Worm (Caenorhabditis elegans) whole organism, L1 larva: Measurements from ENCODE around the gene lin-54.
"Not testable (repeated sequence)": the region's sequence is repeated elsewhere in the genome, so short reads cannot be mapped to it uniquely, and the experiment has no call there.

ENCODE experiments used
- C04F5.9 ChIP-seq: sonication (generic microtip); optimal IDR thresholded peaks from 2 replicates; lab custom pipeline; 2016; ENCODE audit warnings: missing genetic modification characterization, missing compliant biosample characterization
- aha-1 ChIP-seq: fragments of 150-350 bp; optimal IDR thresholded peaks from 2 replicates; lab custom pipeline; 2014; ENCODE audit warnings: missing biosample characterization, missing genetic modification characterization
- aly-2 ChIP-seq: fragments of 150-350 bp; optimal IDR thresholded peaks from 2 replicates; lab custom pipeline; 2014; ENCODE audit warnings: missing biosample characterization, missing genetic modification characterization
- ama-1 ChIP-seq: fragments of 150-350 bp; optimal IDR thresholded peaks from 2 replicates; lab custom pipeline; 2014
- blmp-1 ChIP-seq: fragments of 150-350 bp; optimal IDR thresholded peaks from 2 replicates; lab custom pipeline; 2014; ENCODE audit warnings: missing biosample characterization, missing genetic modification characterization
- ceh-88 ChIP-seq: fragments of 200-800 bp; sonication (Bioruptor generic); IDR thresholded peaks from 2 replicates; pipeline ENCODE4 v1.3.6; 2022; ENCODE audit warnings: missing genetic modification characterization, missing compliant biosample characterization
- ceh-90 ChIP-seq: sonication (generic microtip); optimal IDR thresholded peaks from 2 replicates; lab custom pipeline; 2016; ENCODE audit warnings: missing genetic modification characterization, missing compliant biosample characterization
- dpl-1 ChIP-seq, 3 experiments: fragments of 150-350 bp in 2 of 3; sonication (generic microtip) in 1 of 3; optimal IDR thresholded peaks; 2 replicates each; lab custom pipeline; 2014 to 2017; ENCODE audit warnings: missing biosample characterization in 3 of 3, missing genetic modification characterization in 3 of 3, missing genetic modification reagents in 3 of 3
- dsc-1 ChIP-seq: sonication (generic microtip); optimal IDR thresholded peaks from 2 replicates; lab custom pipeline; 2016; ENCODE audit warnings: mild to moderate bottlenecking, missing genetic modification characterization, missing compliant biosample characterization
- efl-1 ChIP-seq, 4 experiments: fragments of 150-350 bp; optimal IDR thresholded peaks in 3 of 4; peaks in 1 of 4; 1 replicate in 1 of 4; 2 replicates in 3 of 4; lab custom pipeline; 2014; ENCODE audit warnings: missing biosample characterization in 2 of 4, missing genetic modification characterization in 2 of 4, missing genetic modification reagents in 2 of 4
- egl-13 ChIP-seq: sonication (generic microtip); optimal IDR thresholded peaks from 2 replicates; lab custom pipeline; 2016; ENCODE audit warnings: missing genotype, missing genetic modification reagents, missing genetic modification characterization, missing compliant biosample characterization
- elt-2 ChIP-seq: sonication (generic microtip); optimal IDR thresholded peaks from 2 replicates; lab custom pipeline; 2016; ENCODE audit warnings: missing genetic modification characterization, mild to moderate bottlenecking, inconsistent platforms, missing compliant biosample characterization, missing genetic modification reagents
- elt-3 ChIP-seq, 6 experiments: fragments of 150-350 bp in 1 of 6; sonication (generic microtip); optimal IDR thresholded peaks; 2 replicates each; lab custom pipeline; 2017 to 2018; ENCODE audit warnings: missing biosample characterization in 6 of 6, missing genetic modification characterization in 6 of 6, inconsistent platforms in 1 of 6
- ets-5 ChIP-seq: fragments of 200-800 bp; sonication (Bioruptor generic); IDR thresholded peaks from 2 replicates; pipeline ENCODE4 v1.3.6; 2022; ENCODE audit warnings: missing genetic modification characterization, missing compliant biosample characterization
- fkh-10 ChIP-seq: sonication (generic microtip); optimal IDR thresholded peaks from 2 replicates; lab custom pipeline; 2017; ENCODE audit warnings: missing biosample characterization, missing genetic modification reagents, missing genetic modification characterization
- fkh-8 ChIP-seq: sonication (generic microtip); optimal IDR thresholded peaks from 2 replicates; lab custom pipeline; 2016; ENCODE audit warnings: mild to moderate bottlenecking, missing genetic modification characterization, missing compliant biosample characterization
- hpl-2 ChIP-seq: fragments of 150-350 bp; optimal IDR thresholded peaks from 2 replicates; lab custom pipeline; 2014; ENCODE audit warnings: missing biosample characterization, missing genetic modification reagents, missing genetic modification characterization
- isw-1 ChIP-seq: fragments of 200-800 bp; sonication (Bioruptor generic); IDR thresholded peaks from 2 replicates; pipeline ENCODE4 v1.3.6; 2022; ENCODE audit warnings: missing genetic modification characterization, missing compliant biosample characterization
- jun-1 ChIP-seq: fragments of 150-350 bp; optimal IDR thresholded peaks from 2 replicates; lab custom pipeline; 2014; ENCODE audit warnings: missing biosample characterization, missing genetic modification reagents, missing genetic modification characterization
- lin-13 ChIP-seq: fragments of 150-350 bp; optimal IDR thresholded peaks from 2 replicates; lab custom pipeline; 2014; ENCODE audit warnings: missing biosample characterization, missing genetic modification reagents, missing genetic modification characterization
- lin-14 ChIP-seq: fragments of 200-800 bp; sonication (Bioruptor generic); optimal IDR thresholded peaks from 2 replicates; lab custom pipeline; 2018; ENCODE audit warnings: mild to moderate bottlenecking, missing genetic modification characterization, moderate library complexity, missing compliant biosample characterization
- mdl-1 ChIP-seq, 2 experiments: fragments of 150-350 bp; optimal IDR thresholded peaks; 2 replicates each; lab custom pipeline; 2014 to 2017; ENCODE audit warnings: missing biosample characterization in 2 of 2, missing genetic modification characterization in 2 of 2, inconsistent platforms in 1 of 2
- mef-2 ChIP-seq: fragments of 150-350 bp; optimal IDR thresholded peaks from 2 replicates; lab custom pipeline; 2014; ENCODE audit warnings: missing biosample characterization, missing genetic modification characterization
- nhr-19 ChIP-seq: fragments of 200-800 bp; sonication (Bioruptor generic); conservative IDR thresholded peaks from 2 replicates; pipeline ENCODE4 v1.3.6; 2022; ENCODE audit warnings: missing genetic modification characterization, missing compliant biosample characterization
- nhr-20 ChIP-seq: sonication (generic microtip); optimal IDR thresholded peaks from 2 replicates; lab custom pipeline; 2016; ENCODE audit warnings: mild to moderate bottlenecking, missing genetic modification characterization, missing compliant biosample characterization
- nhr-237 ChIP-seq: fragments of 150-350 bp; optimal IDR thresholded peaks from 2 replicates; lab custom pipeline; 2014; ENCODE audit warnings: missing biosample characterization, missing genetic modification characterization
- nhr-47 ChIP-seq: sonication (generic microtip); optimal IDR thresholded peaks from 2 replicates; lab custom pipeline; 2016; ENCODE audit warnings: mild to moderate bottlenecking, missing genetic modification characterization, moderate library complexity, missing compliant biosample characterization
- nhr-71 ChIP-seq: sonication (generic microtip); optimal IDR thresholded peaks from 2 replicates; lab custom pipeline; 2016; ENCODE audit warnings: mild to moderate bottlenecking, missing genetic modification characterization, moderate library complexity, missing compliant biosample characterization
- nhr-85 ChIP-seq: sonication (generic microtip); peaks from one replicate; lab custom pipeline; 2016; ENCODE audit warnings: missing genetic modification characterization, inconsistent platforms, missing compliant biosample characterization
- nhr-90 ChIP-seq: sonication (generic microtip); optimal IDR thresholded peaks from 2 replicates; lab custom pipeline; 2016; ENCODE audit warnings: mild to moderate bottlenecking, missing genetic modification characterization, missing compliant biosample characterization; ENCODE audit not compliant: poor library complexity
- pax-3 ChIP-seq: fragments of 200-800 bp; sonication (Bioruptor generic); optimal IDR thresholded peaks from 2 replicates; lab custom pipeline; 2018; ENCODE audit warnings: mild to moderate bottlenecking, missing genetic modification characterization, moderate library complexity, missing compliant biosample characterization
- pqm-1 ChIP-seq: sonication (generic microtip); optimal IDR thresholded peaks from 3 replicates; lab custom pipeline; 2017; ENCODE audit warnings: missing biosample characterization, missing genetic modification characterization
- snu-23 ChIP-seq: sonication (generic microtip); optimal IDR thresholded peaks from 2 replicates; lab custom pipeline; 2016; ENCODE audit warnings: missing genetic modification characterization, missing compliant biosample characterization
- sox-4 ChIP-seq: sonication (generic microtip); optimal IDR thresholded peaks from 2 replicates; lab custom pipeline; 2016; ENCODE audit warnings: missing genetic modification characterization, missing compliant biosample characterization
- unc-130 ChIP-seq: fragments of 150-350 bp; optimal IDR thresholded peaks from 2 replicates; lab custom pipeline; 2017; ENCODE audit warnings: missing biosample characterization, missing genetic modification characterization, inconsistent platforms
- unc-30 ChIP-seq: sonication (generic microtip); optimal IDR thresholded peaks from 2 replicates; lab custom pipeline; 2017; ENCODE audit warnings: missing biosample characterization, missing genetic modification characterization
- unc-62 ChIP-seq: fragments of 150-350 bp; optimal IDR thresholded peaks from 2 replicates; lab custom pipeline; 2014; ENCODE audit warnings: missing biosample characterization, missing genetic modification reagents, missing genetic modification characterization
- unc-86 ChIP-seq: sonication (generic microtip); optimal IDR thresholded peaks from 2 replicates; lab custom pipeline; 2016; ENCODE audit warnings: missing genetic modification characterization, missing compliant biosample characterization
- unc-98 ChIP-seq: fragments of 200-800 bp; sonication (Bioruptor generic); IDR thresholded peaks from 2 replicates; pipeline ENCODE4 v1.3.6; 2022; ENCODE audit warnings: missing genetic modification characterization, missing compliant biosample characterization
- vab-15 ChIP-seq: sonication (generic microtip); optimal IDR thresholded peaks from 2 replicates; lab custom pipeline; 2017; ENCODE audit warnings: missing genotype, mild to moderate bottlenecking, missing genetic modification characterization, missing compliant biosample characterization
- ztf-11 ChIP-seq, 2 experiments: sonication (generic microtip); optimal IDR thresholded peaks; 2 replicates each; lab custom pipeline; 2016 to 2017; ENCODE audit warnings: missing genetic modification characterization in 2 of 2, missing biosample characterization in 1 of 2, missing compliant biosample characterization in 1 of 2

The lin-54 gene

DNA sequence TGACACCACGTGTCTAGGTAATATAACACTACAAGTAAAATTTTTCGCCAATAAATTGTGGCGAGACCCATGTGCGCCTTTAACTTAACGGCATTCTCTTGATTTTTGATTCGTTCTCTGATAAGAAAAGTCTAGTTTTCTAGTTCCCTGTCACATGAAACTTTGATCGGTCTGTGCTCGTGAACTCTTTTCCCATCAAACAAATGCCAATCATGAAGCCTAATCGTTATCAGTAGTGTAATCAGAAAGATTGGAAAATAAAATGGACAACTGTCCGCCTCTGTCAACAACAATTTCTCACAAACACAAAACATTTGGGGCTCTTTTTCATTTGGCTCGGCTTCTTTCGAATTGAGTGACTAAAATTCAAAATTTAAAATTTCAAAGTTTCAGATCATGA is 13.0 kb downstream of the lin-54 start, which contains the start of gene ttr-45 (continued):
- peak; percentile 66 for TF ChIP-seq pqm-1 (tag; lab: Kevin White, UChicago)

DNA sequence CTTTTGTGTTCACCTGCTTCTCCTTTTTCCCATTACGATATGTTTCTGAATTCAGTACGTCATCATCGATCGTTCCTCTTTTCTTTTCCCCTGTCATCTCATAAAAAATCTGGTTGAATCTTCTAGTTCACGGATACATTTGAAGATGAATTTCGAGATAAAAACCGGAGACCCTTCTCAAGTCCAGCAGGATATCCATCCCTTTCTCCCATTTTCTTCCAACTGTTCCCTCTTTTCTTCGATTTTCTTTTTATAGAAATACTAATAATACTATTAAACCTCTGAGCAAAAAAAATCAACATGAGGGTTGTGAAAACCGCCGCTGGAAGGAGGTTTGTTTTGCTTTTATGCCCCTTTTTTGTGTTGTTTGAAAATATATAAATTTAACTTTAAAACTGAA is 15.0 kb downstream of the lin-54 start, which contains the start of gene bus-12:
Gene bus-12, plus strand, starts transcription at position 301 of the 400 bp plus-strand sequence.
- TF ChIP-seq blmp-1 (peak; percentile 4), sox-4 (tag; lab: Kevin White, UChicago) (no peak)
- TF ChIP-seq, all 84 proteins: peak for 1

DNA sequence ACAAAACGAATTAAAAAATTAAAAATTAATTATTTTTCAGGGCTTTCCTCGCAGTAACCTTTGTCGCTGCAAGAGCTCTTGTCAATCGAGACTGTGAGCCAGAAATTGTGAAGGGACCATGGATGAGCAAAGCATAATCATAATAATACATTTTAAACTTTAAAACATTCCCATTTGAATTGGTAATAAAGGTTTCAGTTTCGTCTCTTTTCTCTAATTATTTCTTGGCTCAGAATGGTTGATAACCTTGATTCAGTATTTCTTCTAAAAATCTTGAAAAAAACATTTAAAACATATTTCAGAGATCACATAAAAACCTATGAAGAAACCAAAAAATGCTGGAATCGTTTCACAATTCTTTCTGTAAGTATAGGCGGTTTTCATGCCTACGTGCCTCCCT is 18.0 kb downstream of the lin-54 start, which contains the start of gene JC8.16:
Gene JC8.16, plus strand, starts transcription at position 301 of the 400 bp plus-strand sequence.
- no peak for TF ChIP-seq lin-13
- no peak for TF ChIP-seq efl-1 (optimal IDR thresholded peaks at IDR 0.05; lab: Kevin White, UChicago)
- peak in 1 of 2 experiments; percentile 88 for TF ChIP-seq efl-1 (GFP tag; optimal IDR thresholded peaks at IDR 0.05 in 1 of 2; lab: Kevin White, UChicago)

DNA sequence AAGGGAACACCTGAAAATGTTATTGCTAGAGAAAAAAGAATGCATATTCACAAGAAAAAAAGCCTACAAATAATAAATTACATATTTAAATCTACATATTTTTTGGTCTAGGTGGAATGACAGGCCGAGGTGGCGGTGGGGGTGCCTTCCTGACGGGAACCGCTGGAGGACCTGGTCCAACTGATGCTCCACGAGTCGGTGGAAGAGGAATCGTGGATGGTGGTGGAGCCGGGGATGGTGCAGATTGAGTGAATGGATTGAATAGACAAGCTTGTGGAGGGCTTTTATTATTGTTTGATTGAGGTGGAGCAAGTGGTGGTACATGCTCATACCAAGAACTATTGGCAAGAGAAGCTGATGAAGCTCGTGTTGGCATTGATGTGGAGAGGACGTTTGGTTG is 20.9 kb downstream of the lin-54 start:
- TF ChIP-seq C04F5.9 (tag; lab: Kevin White, UChicago) (no peak), ets-5 (GFP tag; lab: Robert Waterston, UW) (0 out of 2 replicates have a peak, but pooled peaks have one; percentile 38)
- TF ChIP-seq, all 84 proteins: peak for 1

DNA sequence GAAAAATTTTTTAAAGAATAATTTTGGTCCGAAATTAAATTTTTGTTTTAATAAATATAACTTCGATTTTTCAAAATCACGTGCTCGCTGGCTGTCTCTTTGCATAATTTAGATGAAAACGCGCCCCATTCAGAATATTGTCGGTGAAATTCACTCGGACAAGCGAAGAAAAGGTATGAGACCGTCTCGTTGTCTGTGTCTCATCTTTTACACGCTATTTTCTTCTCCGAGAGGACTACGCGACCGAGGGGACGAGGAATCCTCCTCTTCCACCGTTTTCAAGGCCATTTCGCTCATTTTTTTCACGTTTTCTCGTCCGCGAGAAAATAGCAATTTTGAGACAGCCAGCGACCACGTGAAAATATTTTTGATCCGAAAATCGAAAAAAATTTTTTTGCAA is 22.0 kb downstream of the lin-54 start:
- TF ChIP-seq isw-1 (GFP tag; lab: Robert Waterston, UW) (peak; percentile 9; the same call in 1 of the 2 replicates), nhr-71 (peak; percentile 25), ceh-90 (tag; lab: Kevin White, UChicago) (peak; percentile 23), unc-98 (peak; percentile 53; the same call in 1 of the 2 replicates), nhr-85 (tag; lab: Kevin White, UChicago) (peak; percentile 15), efl-1 (optimal IDR thresholded peaks at IDR 0.05; lab: Kevin White, UChicago) (peak in 1 of 2 experiments; percentile 10)
- TF ChIP-seq efl-1 (GFP tag; optimal IDR thresholded peaks at IDR 0.05 in 1 of 2; lab: Kevin White, UChicago), result not testable (repeated sequence)

DNA sequence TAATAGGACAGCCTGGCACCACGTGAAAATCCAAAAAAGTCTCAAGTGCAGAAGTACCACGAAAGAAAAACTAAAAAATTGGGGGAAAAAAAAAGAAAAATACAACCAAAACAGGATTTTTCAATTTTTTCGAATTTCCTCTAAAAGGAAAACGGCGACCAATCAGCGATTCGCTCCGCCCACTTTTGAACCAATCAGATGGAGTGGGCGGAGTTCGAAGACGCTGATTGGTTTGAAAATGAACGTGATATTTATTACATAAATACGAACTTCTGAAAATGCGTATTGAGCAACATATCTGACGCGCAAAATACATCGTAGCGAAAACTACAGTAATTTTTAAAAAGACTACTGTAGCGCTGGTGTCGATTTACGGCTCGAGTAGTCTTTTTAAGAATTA is 27.5 kb downstream of the lin-54 start:
- TF ChIP-seq ama-1 (no peak), mef-2 (no peak), nhr-20 (tag; lab: Kevin White, UChicago) (no peak), lin-14 (GFP tag; lab: Kevin White, UChicago) (no peak), dpl-1 (GFP tag; optimal IDR thresholded peaks at IDR 0.05; lab: Kevin White, UChicago) (no peak), lin-13 (no peak), nhr-237 (no peak), unc-62 (no peak), snu-23 (GFP tag; lab: Kevin White, UChicago) (no peak), nhr-90 (tag; lab: Kevin White, UChicago) (no peak), elt-3 (tag; optimal IDR thresholded peaks at IDR 0.05; lab: Kevin White, UChicago) (no peak), egl-13 (tag; lab: Kevin White, UChicago) (no peak), hpl-2 (no peak), aly-2 (tag; lab: Kevin White, UChicago) (no peak), nhr-19 (GFP tag; lab: Robert Waterston, UW) (no peak), vab-15 (no peak), nhr-71 (no peak)
- TF ChIP-seq, all 84 proteins: peak for 0

DNA sequence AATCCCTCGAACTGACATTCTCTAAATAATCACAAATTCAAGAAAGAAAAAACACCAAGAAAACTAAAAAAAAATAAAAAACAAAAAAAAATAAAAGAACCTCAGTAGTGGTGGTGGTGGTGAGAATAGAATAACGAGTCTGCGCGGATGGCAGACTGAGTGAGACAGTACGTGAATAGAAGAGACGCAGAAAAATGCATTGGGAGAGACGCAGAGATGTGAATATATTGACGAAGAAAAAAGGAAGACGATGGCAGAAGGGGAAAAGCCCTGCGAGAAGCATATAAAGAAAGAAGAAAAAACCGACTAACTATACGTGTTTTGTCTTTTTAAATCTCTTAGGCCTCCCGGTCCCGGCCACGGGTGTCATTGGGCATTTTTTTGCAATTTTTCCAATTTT is 31.6 kb downstream of the lin-54 start, which contains the start of gene unc-26:
Gene unc-26, minus strand, starts transcription at position 23 of the 400 bp plus-strand sequence.
- TF ChIP-seq pax-3 (tag; lab: Kevin White, UChicago) (no peak), ets-5 (GFP tag; lab: Robert Waterston, UW) (no peak), unc-86 (peak; percentile 65), blmp-1 (peak; percentile 19), dsc-1 (tag; lab: Kevin White, UChicago) (peak; percentile 22), elt-2 (tag; lab: Kevin White, UChicago) (no peak), fkh-10 (GFP tag; lab: Kevin White, UChicago) (no peak), unc-130 (tag; lab: Kevin White, UChicago) (no peak), snu-23 (GFP tag; lab: Kevin White, UChicago) (peak; percentile 43), ztf-11 (tag; optimal IDR thresholded peaks at IDR 0.05; lab: Kevin White, UChicago) (no peak), unc-30 (tag; lab: Kevin White, UChicago) (no peak), mdl-1 (tag; optimal IDR thresholded peaks at IDR 0.05; lab: Kevin White, UChicago) (no peak), elt-3 (tag; optimal IDR thresholded peaks at IDR 0.05; lab: Kevin White, UChicago) (no peak), ceh-90 (tag; lab: Kevin White, UChicago) (no peak), fkh-8 (tag; lab: Kevin White, UChicago) (no peak), unc-98 (no peak), vab-15 (no peak), nhr-47 (tag; lab: Kevin White, UChicago) (peak; percentile 53), ceh-88 (GFP tag; lab: Robert Waterston, UW) (no peak), aha-1 (tag; lab: Kevin White, UChicago) (no peak), jun-1 (tag; lab: Kevin White, UChicago) (no peak)
